Fruit fly (Drosophila melanogaster): ENCODE results near the gene CG4968.

CG4968 gene

dm6 chr2L:10331066-10331847 is 24.5 kb downstream of the CG4968 start, which contains the start of the genes Schip1 and Cox10:
Gene Schip1, minus strand, starts transcription at chr2L:10331116.
Gene Cox10, plus strand, starts transcription at chr2L:10331471.
- TF ChIP-seq CG8301 (tag; optimal IDR thresholded peaks at IDR 0.05) (no peak), CG14655 (GFP tag; optimal IDR thresholded peaks at IDR 0.05) (no peak)

DNA sequence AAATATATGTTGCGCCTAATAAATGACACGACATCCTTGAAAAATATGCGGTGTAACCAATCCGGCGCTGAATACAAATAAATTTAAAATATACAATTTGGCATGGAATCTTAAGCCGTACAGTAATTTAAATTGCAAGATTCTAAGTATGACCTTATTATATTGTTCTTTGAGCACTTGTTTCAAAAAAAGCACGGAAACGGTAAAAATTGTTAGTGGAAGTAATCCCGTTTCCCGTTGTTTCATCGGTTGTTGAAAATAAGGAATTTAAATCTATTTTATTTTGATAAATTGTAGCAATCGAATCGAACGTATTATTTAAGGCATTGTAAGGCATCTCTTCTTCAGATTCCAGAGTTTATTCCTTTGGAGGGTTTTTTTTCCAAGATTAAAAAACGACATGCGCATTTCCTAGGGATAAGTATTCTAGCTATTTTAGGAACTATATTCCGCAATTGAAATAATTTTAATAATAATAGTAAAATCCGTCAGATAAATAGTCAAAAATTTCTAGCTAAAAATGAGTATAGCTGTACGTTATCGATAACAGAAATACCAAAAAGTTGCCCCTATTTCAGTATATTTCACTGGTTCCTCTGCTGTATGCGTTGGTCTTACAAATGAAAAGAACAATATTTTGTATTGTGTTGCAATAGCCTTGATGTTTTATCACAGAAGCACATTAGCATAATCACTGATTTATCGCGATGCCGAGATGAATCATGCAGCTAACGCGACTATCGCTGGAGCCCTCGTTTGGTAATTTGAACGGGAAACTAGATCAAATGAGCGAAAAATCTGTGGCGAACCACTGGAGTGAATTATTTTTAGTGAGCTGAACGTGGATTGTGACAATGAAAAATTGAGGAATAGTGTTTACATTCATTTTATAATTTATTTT is 26.6 kb downstream of the CG4968 start, which contains the start of gene GATAd:
Gene GATAd, plus strand, starts transcription at position 644 of the 901 bp plus-strand sequence.
- TF ChIP-seq CG14655 (GFP tag; optimal IDR thresholded peaks at IDR 0.05) (no peak), CG12605 (GFP tag; IDR thresholded peaks at IDR 0.05) (no peak), CG10348 (GFP tag; IDR thresholded peaks at IDR 0.05) (no peak), CG34367 (tag; optimal IDR thresholded peaks at IDR 0.05) (no peak), CG15710 (tag; optimal IDR thresholded peaks at IDR 0.05) (no peak), rn (GFP tag; IDR thresholded peaks at IDR 0.05) (no peak), fd96Ca (GFP tag; IDR thresholded peaks at IDR 0.05) (no peak), Pif1B (GFP tag; optimal IDR thresholded peaks at IDR 0.05) (no peak), D1 (tag; optimal IDR thresholded peaks at IDR 0.05) (no peak), CG4496 (GFP tag; IDR thresholded peaks at IDR 0.05) (no peak), CG17806 (tag; optimal IDR thresholded peaks at IDR 0.05) (no peak), CG13204 (GFP tag; optimal IDR thresholded peaks at IDR 0.05) (no peak), EcR (GFP tag; optimal IDR thresholded peaks at IDR 0.05) (no peak)

- TF ChIP-seq CG32121 (GFP tag; IDR thresholded peaks at IDR 0.05) (no peak), D1 (tag; optimal IDR thresholded peaks at IDR 0.05) (no peak), CG8301 (tag; optimal IDR thresholded peaks at IDR 0.05) (no peak), CG14655 (GFP tag; optimal IDR thresholded peaks at IDR 0.05) (no peak), Snoo (tag; optimal IDR thresholded peaks at IDR 0.05) (no peak), gl (tag; optimal IDR thresholded peaks at IDR 0.05) (no peak), Pif1B (GFP tag; optimal IDR thresholded peaks at IDR 0.05) (no peak)
These were observed 27.5 kb downstream of the CG4968 start for dm6 chr2L:10334213-10334612.

- no peak for TF ChIP-seq CG8159 (tag; optimal IDR thresholded peaks at IDR 0.05)
- TF ChIP-seq Ets98B (GFP tag; IDR thresholded peaks at IDR 0.05): peak; percentile 64; the same call in 1 of the 2 replicates
- no peak for TF ChIP-seq CG13204 (GFP tag; optimal IDR thresholded peaks at IDR 0.05)
- peak; percentile 28 for TF ChIP-seq gl (tag; optimal IDR thresholded peaks at IDR 0.05)
- peak; percentile 48 for TF ChIP-seq CG34367 (tag; optimal IDR thresholded peaks at IDR 0.05)
- TF ChIP-seq D1 (tag; optimal IDR thresholded peaks at IDR 0.05): no peak
- peak; percentile 14 for TF ChIP-seq CG15710 (tag; optimal IDR thresholded peaks at IDR 0.05)
- peak; percentile 28 for TF ChIP-seq CG17806 (tag; optimal IDR thresholded peaks at IDR 0.05)
- TF ChIP-seq rn (GFP tag; IDR thresholded peaks at IDR 0.05): no peak
- TF ChIP-seq CG10348 (GFP tag; IDR thresholded peaks at IDR 0.05): no peak
- TF ChIP-seq CG14655 (GFP tag; optimal IDR thresholded peaks at IDR 0.05): no peak
- no peak for TF ChIP-seq fd96Ca (GFP tag; IDR thresholded peaks at IDR 0.05)
- peak; percentile 84 for TF ChIP-seq EcR (GFP tag; optimal IDR thresholded peaks at IDR 0.05)
- peak; percentile 63 for TF ChIP-seq Pif1B (GFP tag; optimal IDR thresholded peaks at IDR 0.05)
- peak; percentile 51; the same call in 1 of the 2 replicates for TF ChIP-seq CG32121 (GFP tag; IDR thresholded peaks at IDR 0.05)
- TF ChIP-seq CG8301 (tag; optimal IDR thresholded peaks at IDR 0.05): peak; percentile 21
- TF ChIP-seq Snoo (tag; optimal IDR thresholded peaks at IDR 0.05): peak; percentile 30
- TF ChIP-seq CG12605 (GFP tag; IDR thresholded peaks at IDR 0.05): no peak
- TF ChIP-seq CG4496 (GFP tag; IDR thresholded peaks at IDR 0.05): no peak
- no peak for TF ChIP-seq Pif1A (GFP tag; optimal IDR thresholded peaks at IDR 0.05)
- TF ChIP-seq CG9948 (tag; optimal IDR thresholded peaks at IDR 0.05): peak; percentile 5
These were observed 28.1 kb downstream of the CG4968 start for dm6 chr2L:10334854-10335277.

dm6 chr2L:10339212-10339721 is 32.5 kb downstream of the CG4968 start, which contains the start of gene SamDC:
Gene SamDC, plus strand, starts transcription at chr2L:10339457.
- TF ChIP-seq CG8159 (tag; optimal IDR thresholded peaks at IDR 0.05) (peak; percentile 39), CG32121 (GFP tag; IDR thresholded peaks at IDR 0.05) (peak; percentile 11; the same call in 1 of the 2 replicates), Snoo (tag; optimal IDR thresholded peaks at IDR 0.05) (peak; percentile 25), Ets98B (GFP tag; IDR thresholded peaks at IDR 0.05) (peak; percentile 36; the same call in 1 of the 2 replicates), rn (GFP tag; IDR thresholded peaks at IDR 0.05) (no peak), Pif1A (GFP tag; optimal IDR thresholded peaks at IDR 0.05) (peak; percentile 19), CG15710 (tag; optimal IDR thresholded peaks at IDR 0.05) (peak; percentile 36), Pif1B (GFP tag; optimal IDR thresholded peaks at IDR 0.05) (no peak), CG12605 (GFP tag; IDR thresholded peaks at IDR 0.05) (0 out of 2 replicates have a peak, but pooled peaks have one; percentile 23), CG8301 (tag; optimal IDR thresholded peaks at IDR 0.05) (no peak), CG34367 (tag; optimal IDR thresholded peaks at IDR 0.05) (no peak), CG9948 (tag; optimal IDR thresholded peaks at IDR 0.05) (peak; percentile 3)
